Fruit fly (Drosophila melanogaster): Measurements from ENCODE around the gene CG4198.

The CG4198 gene

dm6 chrX:5332259-5332862 is 19.3 kb downstream of the CG4198 start, which contains the start of gene CanB (continued):
- TF ChIP-seq Bteb2 (GFP tag; optimal IDR thresholded peaks at IDR 0.05), result no peak
- no peak for TF ChIP-seq Optix (GFP tag; IDR thresholded peaks at IDR 0.05)
- no peak for TF ChIP-seq Drgx (GFP tag; IDR thresholded peaks at IDR 0.05)
- no peak for TF ChIP-seq trem (tag; optimal IDR thresholded peaks at IDR 0.05)
- peak; percentile 13 for TF ChIP-seq CG4424 (GFP tag; optimal IDR thresholded peaks at IDR 0.05)
- TF ChIP-seq lmd (GFP tag; IDR thresholded peaks at IDR 0.05), result 0 out of 2 replicates have a peak, but pooled peaks have one; percentile 10
- no peak for TF ChIP-seq Max (GFP tag; optimal IDR thresholded peaks at IDR 0.05)
- TF ChIP-seq CG2678 (tag; optimal IDR thresholded peaks at IDR 0.05), result peak; percentile 9
- TF ChIP-seq H15 (GFP tag; IDR thresholded peaks at IDR 0.05), result no peak
- TF ChIP-seq inv (GFP tag; IDR thresholded peaks at IDR 0.05; ENCODE audit: partially characterized antibody), result peak; percentile 38; the same call in 1 of the 2 replicates
- no peak for TF ChIP-seq Oaz (GFP tag; IDR thresholded peaks at IDR 0.05)
- no peak for TF ChIP-seq CG12942 (GFP tag; optimal IDR thresholded peaks at IDR 0.05)
- 0 out of 2 replicates have a peak, but pooled peaks have one; percentile 31 for TF ChIP-seq vvl (GFP tag; IDR thresholded peaks at IDR 0.05)
- TF ChIP-seq ken (GFP tag; IDR thresholded peaks at IDR 0.05), result no peak
- no peak for TF ChIP-seq ara (GFP tag; IDR thresholded peaks at IDR 0.05)
- no peak for TF ChIP-seq CG2199 (GFP tag; IDR thresholded peaks at IDR 0.05)
- TF ChIP-seq CG34376 (GFP tag; optimal IDR thresholded peaks at IDR 0.05), result no peak
- peak; percentile 8 for TF ChIP-seq Fer3 (tag; optimal IDR thresholded peaks at IDR 0.05)
- TF ChIP-seq Trl (optimal IDR thresholded peaks at IDR 0.05), result peak in 1 of 2 experiments; percentile 51
- no peak for TF ChIP-seq Trl (GFP tag; optimal IDR thresholded peaks at IDR 0.05)
- TF ChIP-seq CG12155 (GFP tag; optimal IDR thresholded peaks at IDR 0.05), result peak; percentile 32
- no peak for TF ChIP-seq CG4282 (GFP tag; optimal IDR thresholded peaks at IDR 0.05)
- TF ChIP-seq Dll (GFP tag; IDR thresholded peaks at IDR 0.05; ENCODE audit: partially characterized antibody), result peak; percentile 74
- no peak for TF ChIP-seq maf-S (GFP tag; optimal IDR thresholded peaks at IDR 0.05)
- peak; percentile 18 for TF ChIP-seq phol (tag; optimal IDR thresholded peaks at IDR 0.05)
- TF ChIP-seq ato (GFP tag; IDR thresholded peaks at IDR 0.05; ENCODE audit: partially characterized antibody), result no peak
- TF ChIP-seq Ravus (GFP tag; IDR thresholded peaks at IDR 0.05), result no peak
- TF ChIP-seq az2 (GFP tag; optimal IDR thresholded peaks at IDR 0.05), result peak; percentile 7
- 0 out of 2 replicates have a peak, but pooled peaks have one; percentile 35 for TF ChIP-seq CG17328 (GFP tag; IDR thresholded peaks at IDR 0.05)
- TF ChIP-seq sob (GFP tag; IDR thresholded peaks at IDR 0.05), result no peak
- TF ChIP-seq nmo (GFP tag; optimal IDR thresholded peaks at IDR 0.05), result peak; percentile 28
- TF ChIP-seq Lpt (GFP tag; optimal IDR thresholded peaks at IDR 0.05), result no peak
- no peak for TF ChIP-seq abd-A (tag; optimal IDR thresholded peaks at IDR 0.05)
- TF ChIP-seq tin (GFP tag; optimal IDR thresholded peaks at IDR 0.05), result peak; percentile 28
- no peak for TF ChIP-seq CG13123 (GFP tag; optimal IDR thresholded peaks at IDR 0.05)
- no peak for TF ChIP-seq CG7987 (GFP tag; optimal IDR thresholded peaks at IDR 0.05)
- peak; percentile 38 for TF ChIP-seq CG3995 (GFP tag; optimal IDR thresholded peaks at IDR 0.05)
- no peak for TF ChIP-seq CG8478 (optimal IDR thresholded peaks at IDR 0.05)
- peak; percentile 11 for TF ChIP-seq CoRest (tag; optimal IDR thresholded peaks at IDR 0.05)
- TF ChIP-seq fd96Cb (tag; optimal IDR thresholded peaks at IDR 0.05), result no peak
- TF ChIP-seq Lhr (GFP tag; optimal IDR thresholded peaks at IDR 0.05), result peak; percentile 48
- TF ChIP-seq NK7.1 (GFP tag; optimal IDR thresholded peaks at IDR 0.05), result no peak
- no peak for TF ChIP-seq CG1233 (GFP tag; optimal IDR thresholded peaks at IDR 0.05)
- no peak for TF ChIP-seq CG1024 (GFP tag; IDR thresholded peaks at IDR 0.05)
- TF ChIP-seq HLH4C (GFP tag; IDR thresholded peaks at IDR 0.05; ENCODE audit: partially characterized antibody), result peak; percentile 45; the same call in 2 of the 3 replicates
- peak; percentile 57 for TF ChIP-seq bbx (GFP tag; IDR thresholded peaks at IDR 0.05; ENCODE audit: partially characterized antibody)
- peak; percentile 20 for TF ChIP-seq Abd-B (GFP tag; optimal IDR thresholded peaks at IDR 0.05)
- TF ChIP-seq ci (GFP tag; IDR thresholded peaks at IDR 0.05), result 0 out of 3 replicates have a peak, but pooled peaks have one; percentile 8
- 0 out of 4 replicates have a peak, but pooled peaks have one; percentile 33 for TF ChIP-seq chinmo (GFP tag; IDR thresholded peaks at IDR 0.05; ENCODE audit: partially characterized antibody)
- no peak for TF ChIP-seq CG11723 (GFP tag; optimal IDR thresholded peaks at IDR 0.05)
- peak; percentile 82 for TF ChIP-seq Sry-δ (GFP tag; optimal IDR thresholded peaks at IDR 0.05)
